Fruit fly (Drosophila melanogaster): Measurements from ENCODE around the gene CG34176.

The CG34176 gene

dm6 chr2L:4003780-4004179, at the start of gene CG34176:
CG34176 (plus strand) TSS chr2L:4004080.
- no peak for TF ChIP-seq cnc (optimal IDR thresholded peaks at IDR 0.05)
- no peak for TF ChIP-seq Mnt (GFP tag; optimal IDR thresholded peaks at IDR 0.05)
- TF ChIP-seq CG11617 (GFP tag; optimal IDR thresholded peaks at IDR 0.05): no peak
- no peak for TF ChIP-seq Clk (GFP tag; optimal IDR thresholded peaks at IDR 0.05)
- TF ChIP-seq CG7101 (tag; optimal IDR thresholded peaks at IDR 0.05): no peak
- no peak for TF ChIP-seq CG7045 (GFP tag; optimal IDR thresholded peaks at IDR 0.05)
- no peak for TF ChIP-seq tj (GFP tag; optimal IDR thresholded peaks at IDR 0.05)
- TF ChIP-seq Hr96 (GFP tag; optimal IDR thresholded peaks at IDR 0.05): no peak
- TF ChIP-seq pad (GFP tag; optimal IDR thresholded peaks at IDR 0.05): no peak
- TF ChIP-seq CG5204 (GFP tag; optimal IDR thresholded peaks at IDR 0.05): no peak
- no peak for TF ChIP-seq CG1620 (GFP tag; optimal IDR thresholded peaks at IDR 0.05)
- TF ChIP-seq cic (GFP tag; optimal IDR thresholded peaks at IDR 0.05): no peak
- TF ChIP-seq kay (GFP tag; ENCODE audit: borderline replicate concordance): no peak
- TF ChIP-seq CG12768 (GFP tag; optimal IDR thresholded peaks at IDR 0.05): no peak
- TF ChIP-seq CG33017 (tag; optimal IDR thresholded peaks at IDR 0.05): no peak

DNA sequence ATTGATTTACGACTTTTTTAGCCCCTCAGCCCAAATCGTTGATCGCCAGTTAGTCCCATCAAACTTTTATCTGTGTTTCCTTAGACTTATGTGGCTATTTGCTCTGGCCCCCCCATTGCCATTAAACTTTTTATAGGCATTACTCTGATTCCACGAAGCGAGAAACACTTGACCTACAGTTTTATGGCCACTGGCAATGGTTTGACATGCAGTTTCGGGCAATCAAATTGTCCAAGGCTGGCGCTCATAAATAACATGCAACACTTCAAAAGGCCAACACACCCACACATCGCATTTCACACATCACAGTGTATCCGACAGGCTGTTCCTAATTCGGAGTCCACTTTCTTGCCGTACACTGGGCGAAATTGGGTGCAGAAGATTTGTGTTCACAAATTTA, 35.6 kb upstream of the CG34176 start:
- TF ChIP-seq toe (GFP tag; optimal IDR thresholded peaks at IDR 0.05) (no peak), bab1 (GFP tag; optimal IDR thresholded peaks at IDR 0.05) (no peak), cic (GFP tag; optimal IDR thresholded peaks at IDR 0.05) (no peak), Hr96 (GFP tag; optimal IDR thresholded peaks at IDR 0.05) (no peak), CG5204 (GFP tag; optimal IDR thresholded peaks at IDR 0.05) (no peak)

DNA sequence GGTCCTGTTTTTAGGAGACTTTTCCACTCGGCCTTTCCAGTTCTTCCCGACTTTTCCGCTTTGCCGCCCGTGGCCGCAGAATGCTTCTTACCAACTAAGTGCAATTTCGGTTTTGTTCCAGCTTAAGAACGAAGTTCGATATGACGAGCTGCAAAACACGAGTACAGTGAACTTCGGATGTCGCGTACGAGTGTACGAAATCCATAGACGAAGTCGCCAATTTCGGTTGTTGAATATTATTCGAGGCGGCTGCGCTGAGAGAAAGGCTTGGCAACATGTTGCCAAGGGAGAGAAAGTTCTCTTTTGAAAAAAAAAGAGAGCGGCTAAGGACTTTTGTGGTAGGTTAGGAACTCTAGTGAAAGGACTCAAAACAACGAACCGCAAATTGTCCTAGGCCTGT, 12.2 kb upstream of the CG34176 start, which contains the start of gene fred:
Gene fred (minus strand): TSS at position 76 of the 400 bp plus-strand sequence.
- TF ChIP-seq cic (GFP tag; optimal IDR thresholded peaks at IDR 0.05) (no peak), bab1 (GFP tag; optimal IDR thresholded peaks at IDR 0.05) (no peak), ovo (GFP tag; optimal IDR thresholded peaks at IDR 0.05) (no peak), CG1620 (GFP tag; optimal IDR thresholded peaks at IDR 0.05) (no peak), CG14711 (tag; optimal IDR thresholded peaks at IDR 0.05) (no peak), CG11617 (GFP tag; optimal IDR thresholded peaks at IDR 0.05) (no peak), Hr96 (GFP tag; optimal IDR thresholded peaks at IDR 0.05) (no peak), cnc (optimal IDR thresholded peaks at IDR 0.05) (no peak), CG33017 (tag; optimal IDR thresholded peaks at IDR 0.05) (no peak), tj (GFP tag; optimal IDR thresholded peaks at IDR 0.05) (no peak), toe (GFP tag; optimal IDR thresholded peaks at IDR 0.05) (no peak), pad (GFP tag; optimal IDR thresholded peaks at IDR 0.05) (no peak), Mnt (GFP tag; optimal IDR thresholded peaks at IDR 0.05) (no peak), kay (GFP tag; ENCODE audit: borderline replicate concordance) (no peak), CG7101 (tag; optimal IDR thresholded peaks at IDR 0.05) (no peak), Clk (GFP tag; optimal IDR thresholded peaks at IDR 0.05) (no peak), Crg-1 (GFP tag; optimal IDR thresholded peaks at IDR 0.05) (no peak), CG12768 (GFP tag; optimal IDR thresholded peaks at IDR 0.05) (no peak)

dm6 chr2L:3999718-4000117, 4.2 kb upstream of the CG34176 start, which contains the start of gene CG43797:
CG43797 (plus strand) TSS chr2L:4000018.
- no peak for TF ChIP-seq Clk (GFP tag; optimal IDR thresholded peaks at IDR 0.05)
- TF ChIP-seq Crg-1 (GFP tag; optimal IDR thresholded peaks at IDR 0.05): no peak
- TF ChIP-seq bab1 (GFP tag; optimal IDR thresholded peaks at IDR 0.05): no peak
- no peak for TF ChIP-seq kay (GFP tag; ENCODE audit: borderline replicate concordance)
- TF ChIP-seq cic (GFP tag; optimal IDR thresholded peaks at IDR 0.05): no peak
- TF ChIP-seq CG14711 (tag; optimal IDR thresholded peaks at IDR 0.05): no peak

dm6 chr2L:4004684-4005083, 804 bp downstream of the CG34176 start, which contains the start of gene CG15422:
CG15422 (plus strand) TSS chr2L:4004984.
- no peak for TF ChIP-seq CG11617 (GFP tag; optimal IDR thresholded peaks at IDR 0.05)
- TF ChIP-seq cic (GFP tag; optimal IDR thresholded peaks at IDR 0.05): no peak
- no peak for TF ChIP-seq CG7101 (tag; optimal IDR thresholded peaks at IDR 0.05)
- no peak for TF ChIP-seq CG33017 (tag; optimal IDR thresholded peaks at IDR 0.05)
- TF ChIP-seq Clk (GFP tag; optimal IDR thresholded peaks at IDR 0.05): no peak
- no peak for TF ChIP-seq tj (GFP tag; optimal IDR thresholded peaks at IDR 0.05)
- TF ChIP-seq Hr96 (GFP tag; optimal IDR thresholded peaks at IDR 0.05): no peak
- TF ChIP-seq CG12768 (GFP tag; optimal IDR thresholded peaks at IDR 0.05): no peak
- no peak for TF ChIP-seq toe (GFP tag; optimal IDR thresholded peaks at IDR 0.05)
- no peak for TF ChIP-seq ovo (GFP tag; optimal IDR thresholded peaks at IDR 0.05)
- no peak for TF ChIP-seq pad (GFP tag; optimal IDR thresholded peaks at IDR 0.05)
- TF ChIP-seq bab1 (GFP tag; optimal IDR thresholded peaks at IDR 0.05): no peak
- TF ChIP-seq kay (GFP tag; ENCODE audit: borderline replicate concordance): no peak
- TF ChIP-seq Crg-1 (GFP tag; optimal IDR thresholded peaks at IDR 0.05): no peak
- TF ChIP-seq CG5204 (GFP tag; optimal IDR thresholded peaks at IDR 0.05): no peak
- no peak for TF ChIP-seq CG1620 (GFP tag; optimal IDR thresholded peaks at IDR 0.05)
- no peak for TF ChIP-seq cnc (optimal IDR thresholded peaks at IDR 0.05)
- TF ChIP-seq CG14711 (tag; optimal IDR thresholded peaks at IDR 0.05): no peak
- no peak for TF ChIP-seq CG7045 (GFP tag; optimal IDR thresholded peaks at IDR 0.05)

DNA sequence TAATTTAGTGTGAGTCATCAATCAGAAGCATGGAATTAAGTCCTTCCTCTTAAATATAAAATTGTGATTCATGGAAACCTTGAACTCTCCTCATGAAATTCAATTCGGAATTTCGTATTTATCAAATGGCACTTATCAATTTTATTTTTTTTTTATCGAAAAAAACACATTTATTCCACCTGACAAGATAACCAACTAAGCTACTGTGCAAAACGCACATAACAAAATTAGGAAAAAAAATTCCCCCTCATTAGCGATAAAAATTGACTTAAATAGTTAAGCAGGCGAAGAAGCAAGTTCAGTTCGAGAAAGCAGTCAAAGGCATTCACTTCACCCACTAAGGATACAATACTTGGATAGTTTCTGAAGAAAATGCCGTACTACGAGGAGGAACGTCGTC, 1.9 kb downstream of the CG34176 start, which contains the start of gene CG15423:
Gene CG15423 (plus strand): TSS at position 301 of the 400 bp plus-strand sequence.
- no peak for TF ChIP-seq Mnt (GFP tag; optimal IDR thresholded peaks at IDR 0.05)

DNA sequence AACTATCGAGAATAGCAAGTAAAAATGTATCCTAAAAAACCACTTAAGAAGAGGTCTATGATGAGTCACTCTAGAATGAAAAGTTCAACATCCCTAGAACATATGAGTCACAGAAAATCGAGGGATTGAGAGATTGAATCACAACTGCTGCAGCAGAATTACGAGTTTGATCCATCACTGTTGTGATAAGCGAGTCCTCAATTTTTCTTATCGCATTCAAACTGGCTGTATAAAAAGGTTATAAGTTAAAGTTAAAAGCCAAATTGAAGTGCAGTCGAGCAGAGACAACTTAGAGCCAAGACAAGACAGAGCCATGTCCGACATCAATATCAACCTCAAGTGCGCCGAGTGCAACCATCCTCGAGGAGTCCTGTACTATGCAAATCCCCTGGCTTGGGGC, 3.5 kb downstream of the CG34176 start, which contains the start of gene CG43773:
Gene CG43773 (plus strand): TSS at position 301 of the 400 bp plus-strand sequence.
- TF ChIP-seq Clk (GFP tag; optimal IDR thresholded peaks at IDR 0.05) (no peak), bab1 (GFP tag; optimal IDR thresholded peaks at IDR 0.05) (no peak), cnc (optimal IDR thresholded peaks at IDR 0.05) (no peak), CG7101 (tag; optimal IDR thresholded peaks at IDR 0.05) (no peak), CG33017 (tag; optimal IDR thresholded peaks at IDR 0.05) (no peak)

Measured in whole organism, adult.